Worm (Caenorhabditis elegans) whole organism, mixed stage, embryonic: ENCODE results near the gene gmps-1.

ENCODE experiments used
- M03D4.4 ChIP-seq: sonication (generic microtip); optimal IDR thresholded peaks from 2 replicates; lab custom pipeline; 2017; ENCODE audit warnings: mild to moderate bottlenecking, missing genetic modification characterization, missing compliant biosample characterization
- ceh-43 ChIP-seq: fragments of 200-800 bp; sonication (Bioruptor generic); optimal IDR thresholded peaks from 2 replicates; lab custom pipeline; 2018; ENCODE audit warnings: mild to moderate bottlenecking, missing genetic modification characterization, moderate library complexity, missing compliant biosample characterization
- elt-1 ChIP-seq: sonication (generic microtip); optimal IDR thresholded peaks from 2 replicates; lab custom pipeline; 2017; ENCODE audit warnings: missing genetic modification characterization, mild to moderate bottlenecking, missing compliant biosample characterization, antibody characterized with exemption, moderate library complexity, borderline replicate concordance; ENCODE audit not compliant: insufficient read depth
- elt-3 ChIP-seq: fragments of 150-350 bp; optimal IDR thresholded peaks from 2 replicates; lab custom pipeline; 2014; ENCODE audit warnings: missing biosample characterization, missing genetic modification characterization
- lsy-2 ChIP-seq: fragments of 150-350 bp; optimal IDR thresholded peaks from 2 replicates; lab custom pipeline; 2014; ENCODE audit warnings: missing biosample characterization, missing genetic modification characterization
- nhr-12 ChIP-seq: fragments of 150-350 bp; optimal IDR thresholded peaks from 2 replicates; lab custom pipeline; 2014; ENCODE audit warnings: missing biosample characterization, missing genetic modification characterization
- nhr-237 ChIP-seq: fragments of 150-350 bp; optimal IDR thresholded peaks from 2 replicates; lab custom pipeline; 2014; ENCODE audit warnings: missing biosample characterization, missing genetic modification characterization
- nhr-76 ChIP-seq: sonication (generic microtip); optimal IDR thresholded peaks from 2 replicates; lab custom pipeline; 2017; ENCODE audit warnings: missing biosample characterization, missing genetic modification characterization
- snpc-4 ChIP-seq: fragments of 150-350 bp; optimal IDR thresholded peaks from 2 replicates; lab custom pipeline; 2014; ENCODE audit warnings: missing biosample characterization, missing genetic modification characterization
- unc-39 ChIP-seq: fragments of 150-350 bp; optimal IDR thresholded peaks from 2 replicates; lab custom pipeline; 2014; ENCODE audit warnings: missing biosample characterization, missing genetic modification characterization
- unc-62 ChIP-seq: fragments of 150-350 bp; optimal IDR thresholded peaks from 2 replicates; lab custom pipeline; 2014; ENCODE audit warnings: missing biosample characterization, missing genetic modification reagents, missing genetic modification characterization
- zip-8 ChIP-seq: fragments of 150-350 bp; optimal IDR thresholded peaks from 2 replicates; lab custom pipeline; 2014; ENCODE audit warnings: missing biosample characterization, missing genetic modification characterization
- ztf-11 ChIP-seq: fragments of 150-350 bp; optimal IDR thresholded peaks from 2 replicates; lab custom pipeline; 2014; ENCODE audit warnings: missing biosample characterization, missing genetic modification characterization

DNA sequence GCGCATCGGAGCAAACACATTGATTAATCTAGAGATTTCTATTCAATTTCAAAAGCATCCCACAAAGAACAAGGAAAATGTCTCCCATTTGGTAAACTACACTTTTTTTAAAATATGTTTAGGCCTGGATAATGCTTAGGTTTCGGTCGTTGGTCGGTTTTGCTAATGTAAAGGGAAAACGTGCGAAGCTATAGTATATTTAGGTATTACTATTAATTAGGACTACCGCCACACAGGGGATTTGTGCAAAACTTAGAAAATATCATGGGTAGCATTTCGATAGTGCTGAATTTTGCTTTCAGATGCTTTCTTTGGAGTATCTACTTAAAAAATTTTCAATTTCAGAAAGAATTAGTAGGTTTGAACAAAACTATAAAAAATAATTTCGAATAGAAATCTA lies 44.5 kb upstream of the gmps-1 start:
- TF ChIP-seq M03D4.4 (tag; lab: Kevin White, UChicago), result no peak
- no peak for TF ChIP-seq nhr-12 (tag; lab: Kevin White, UChicago)
- TF ChIP-seq lsy-2 (tag; lab: Kevin White, UChicago), result no peak
- TF ChIP-seq nhr-76 (tag; lab: Kevin White, UChicago), result no peak
- TF ChIP-seq unc-62, result no peak
- no peak for TF ChIP-seq elt-1 (tag; lab: Kevin White, UChicago)
- TF ChIP-seq zip-8 (tag; lab: Kevin White, UChicago), result no peak
- TF ChIP-seq nhr-237, result no peak
- TF ChIP-seq ceh-43 (GFP tag; lab: Kevin White, UChicago), result no peak
- no peak for TF ChIP-seq snpc-4 (tag; lab: Kevin White, UChicago)
- no peak for TF ChIP-seq unc-39 (tag; lab: Kevin White, UChicago)
- no peak for TF ChIP-seq elt-3 (tag; lab: Kevin White, UChicago)
- no peak for TF ChIP-seq ztf-11 (tag; lab: Kevin White, UChicago)
